Fruit fly (Drosophila melanogaster) whole organism, embryonic: ENCODE results near the gene TwdlE.
A peak's percentile ranks its signal among the peaks of the same experiment; 100 is the strongest.

Experiments used
- Antp ChIP-seq: fragments of 200-800 bp; sonication (Bioruptor generic); optimal IDR thresholded peaks from 3 replicates; lab custom pipeline; 2016; ENCODE audit warnings: missing biosample characterization, missing genetic modification characterization
- B-H2 ChIP-seq: fragments of 200-800 bp; sonication (Bioruptor generic); optimal IDR thresholded peaks from 2 replicates; lab custom pipeline; 2018; ENCODE audit warnings: missing biosample characterization, mild to moderate bottlenecking, missing genetic modification characterization
- CG11085 ChIP-seq: fragments of 200-800 bp; sonication (Bioruptor generic); IDR thresholded peaks from 2 replicates; pipeline ENCODE4 v1.3.6; 2022; ENCODE audit warnings: missing biosample characterization, missing genetic modification characterization
- CG11456 ChIP-seq: fragments of 200-800 bp; sonication (Bioruptor generic); IDR thresholded peaks from 3 replicates; pipeline ENCODE4 v1.3.6; 2022; ENCODE audit warnings: missing biosample characterization, missing genetic modification characterization
- CG13424 ChIP-seq: fragments of 200-800 bp; sonication (Bioruptor generic); optimal IDR thresholded peaks from 2 replicates; lab custom pipeline; 2019; ENCODE audit warnings: missing biosample characterization, mild to moderate bottlenecking, missing genetic modification characterization, moderate library complexity
- CG14710 ChIP-seq: fragments of 200-800 bp; sonication (Bioruptor generic); optimal IDR thresholded peaks from 3 replicates; lab custom pipeline; 2019; ENCODE audit warnings: missing biosample characterization, mild to moderate bottlenecking, missing genetic modification characterization, moderate library complexity
- CG17359 ChIP-seq: fragments of 200-800 bp; sonication (Bioruptor generic); optimal IDR thresholded peaks from 3 replicates; lab custom pipeline; 2018; ENCODE audit warnings: missing biosample characterization, mild to moderate bottlenecking, missing genetic modification characterization, moderate library complexity
- CG17385 ChIP-seq: fragments of 200-800 bp; sonication (Bioruptor generic); optimal IDR thresholded peaks from 3 replicates; lab custom pipeline; 2018; ENCODE audit warnings: missing biosample characterization, mild to moderate bottlenecking, missing genetic modification characterization
- CG2120 ChIP-seq: fragments of 200-800 bp; sonication (Bioruptor generic); optimal IDR thresholded peaks from 3 replicates; lab custom pipeline; 2016; ENCODE audit warnings: missing biosample characterization, missing genetic modification characterization
- CG2202 ChIP-seq: fragments of 200-800 bp; sonication (Bioruptor generic); optimal IDR thresholded peaks from 2 replicates; lab custom pipeline; 2018; ENCODE audit warnings: missing biosample characterization, mild to moderate bottlenecking, missing genetic modification characterization
- CG6683 ChIP-seq: fragments of 200-800 bp; sonication (Bioruptor generic); optimal IDR thresholded peaks from 2 replicates; lab custom pipeline; 2017; ENCODE audit warnings: missing biosample characterization, mild to moderate bottlenecking, missing genetic modification characterization, missing genetic modification reagents
- CG6813 ChIP-seq: fragments of 200-800 bp; sonication (Bioruptor generic); optimal IDR thresholded peaks from 2 replicates; lab custom pipeline; 2017; ENCODE audit warnings: missing biosample characterization, missing genetic modification characterization, mild to moderate bottlenecking, moderate library complexity, missing genetic modification reagents
- CG7786 ChIP-seq: fragments of 200-800 bp; sonication (Bioruptor generic); optimal IDR thresholded peaks from 2 replicates; lab custom pipeline; 2016; ENCODE audit warnings: missing biosample characterization, missing genetic modification characterization
- CG9437 ChIP-seq: fragments of 200-800 bp; sonication (Bioruptor generic); optimal IDR thresholded peaks from 2 replicates; lab custom pipeline; 2018; ENCODE audit warnings: missing biosample characterization, mild to moderate bottlenecking, missing genetic modification characterization
- D19B ChIP-seq: fragments of 200-800 bp; sonication (Bioruptor generic); optimal IDR thresholded peaks from 2 replicates; lab custom pipeline; 2017; ENCODE audit warnings: missing biosample characterization, mild to moderate bottlenecking, missing genetic modification characterization
- Doc2 ChIP-seq: fragments of 200-800 bp; sonication (Bioruptor generic); IDR thresholded peaks from 2 replicates; pipeline ENCODE4 v1.3.6; 2022; ENCODE audit warnings: missing biosample characterization, missing genetic modification characterization
- Doc3 ChIP-seq: fragments of 200-800 bp; sonication (Bioruptor generic); IDR thresholded peaks from 3 replicates; pipeline ENCODE4 v1.3.6; 2022; ENCODE audit warnings: missing biosample characterization, missing genetic modification characterization; ENCODE audit not compliant: partially characterized antibody
- ERR ChIP-seq: fragments of 200-800 bp; sonication (Bioruptor generic); optimal IDR thresholded peaks from 2 replicates; lab custom pipeline; 2016; ENCODE audit warnings: missing biosample characterization, missing genetic modification characterization
- Fer3 ChIP-seq: fragments of 200-800 bp; sonication (Bioruptor generic); optimal IDR thresholded peaks from 2 replicates; lab custom pipeline; 2018; ENCODE audit warnings: missing biosample characterization, mild to moderate bottlenecking, missing genetic modification characterization, moderate library complexity
- HHEX ChIP-seq: fragments of 200-800 bp; sonication (Bioruptor generic); optimal IDR thresholded peaks from 3 replicates; lab custom pipeline; 2017; ENCODE audit warnings: missing biosample characterization, mild to moderate bottlenecking, missing genetic modification characterization, missing genetic modification reagents
- Hr3 ChIP-seq: fragments of 200-800 bp; sonication (Bioruptor generic); optimal IDR thresholded peaks from 3 replicates; lab custom pipeline; 2016; ENCODE audit warnings: missing biosample characterization, missing genetic modification characterization
- Meics ChIP-seq: fragments of 200-800 bp; sonication (Bioruptor generic); optimal IDR thresholded peaks from 2 replicates; lab custom pipeline; 2017; ENCODE audit warnings: missing biosample characterization, mild to moderate bottlenecking, missing genetic modification characterization
- Optix ChIP-seq: fragments of 200-800 bp; sonication (Bioruptor generic); IDR thresholded peaks from 3 replicates; pipeline ENCODE4 v1.3.6; 2022; ENCODE audit warnings: missing biosample characterization, missing genetic modification characterization
- Pdp1 ChIP-seq, 2 experiments: fragments of 200-800 bp; sonication (Bioruptor generic); optimal IDR thresholded peaks; 3 replicates each; lab custom pipeline; 2016; ENCODE audit warnings: missing biosample characterization in 2 of 2, missing genetic modification characterization in 2 of 2, mild to moderate bottlenecking in 1 of 2, moderate library complexity in 1 of 2
- Six4 ChIP-seq: fragments of 200-800 bp; sonication (Bioruptor generic); optimal IDR thresholded peaks from 2 replicates; lab custom pipeline; 2016; ENCODE audit warnings: missing biosample characterization, missing genetic modification characterization
- Sry-β ChIP-seq: fragments of 200-800 bp; sonication (Bioruptor generic); optimal IDR thresholded peaks from 2 replicates; lab custom pipeline; 2018; ENCODE audit warnings: missing biosample characterization, mild to moderate bottlenecking, missing genetic modification characterization, moderate library complexity
- Sry-δ ChIP-seq: fragments of 200-800 bp; sonication (Bioruptor generic); optimal IDR thresholded peaks from 2 replicates; lab custom pipeline; 2016; ENCODE audit warnings: missing biosample characterization, missing genetic modification characterization
- YL-1 ChIP-seq: fragments of 200-800 bp; sonication (Bioruptor generic); optimal IDR thresholded peaks from 3 replicates; lab custom pipeline; 2017; ENCODE audit warnings: missing biosample characterization, mild to moderate bottlenecking, missing genetic modification characterization
- bbx ChIP-seq: fragments of 200-800 bp; sonication (Bioruptor generic); IDR thresholded peaks from 2 replicates; pipeline ENCODE4 v1.3.6; 2022; ENCODE audit warnings: missing biosample characterization, missing genetic modification characterization; ENCODE audit not compliant: partially characterized antibody
- bcd ChIP-seq: fragments of 200-800 bp; sonication (Bioruptor generic); optimal IDR thresholded peaks from 2 replicates; lab custom pipeline; 2017; ENCODE audit warnings: missing biosample characterization, mild to moderate bottlenecking, missing genetic modification characterization
- cas ChIP-seq: fragments of 200-800 bp; sonication (Bioruptor generic); IDR thresholded peaks from 2 replicates; pipeline ENCODE4 v1.3.6; 2022; ENCODE audit warnings: missing biosample characterization, missing genetic modification characterization
- croc ChIP-seq: fragments of 200-800 bp; sonication (Bioruptor generic); conservative IDR thresholded peaks from 3 replicates; pipeline ENCODE4 v1.3.6; 2022; ENCODE audit warnings: missing biosample characterization, missing genetic modification characterization
- esg ChIP-seq: fragments of 200-800 bp; sonication (Bioruptor generic); conservative IDR thresholded peaks from 2 replicates; pipeline ENCODE4 v1.3.6; 2022; ENCODE audit warnings: missing biosample characterization, missing genetic modification characterization
- gce ChIP-seq: fragments of 200-800 bp; sonication (Bioruptor generic); IDR thresholded peaks from 3 replicates; pipeline ENCODE4 v1.3.6; 2022; ENCODE audit warnings: missing biosample characterization, missing genetic modification characterization
- h ChIP-seq: fragments of >200 bp; optimal IDR thresholded peaks from 2 replicates; lab custom pipeline; 2017
- inv ChIP-seq: fragments of 200-800 bp; sonication (Bioruptor generic); IDR thresholded peaks from 2 replicates; pipeline ENCODE4 v1.3.6; 2022; ENCODE audit warnings: missing biosample characterization, missing genetic modification characterization; ENCODE audit not compliant: partially characterized antibody
- maf-S ChIP-seq: fragments of 200-800 bp; sonication (Bioruptor generic); optimal IDR thresholded peaks from 2 replicates; lab custom pipeline; 2016; ENCODE audit warnings: missing biosample characterization, missing genetic modification characterization
- pum ChIP-seq: fragments of 200-800 bp; sonication (Bioruptor generic); optimal IDR thresholded peaks from 2 replicates; lab custom pipeline; 2016; ENCODE audit warnings: missing biosample characterization, missing genetic modification characterization
- scrt ChIP-seq: fragments of 200-800 bp; sonication (Bioruptor generic); optimal IDR thresholded peaks from 2 replicates; lab custom pipeline; 2018; ENCODE audit warnings: missing biosample characterization, mild to moderate bottlenecking, missing genetic modification characterization, moderate library complexity
- sd ChIP-seq: fragments of 200-800 bp; sonication (Bioruptor generic); optimal IDR thresholded peaks from 3 replicates; lab custom pipeline; 2018; ENCODE audit warnings: missing biosample characterization, mild to moderate bottlenecking, missing genetic modification characterization, moderate library complexity
- sug ChIP-seq: fragments of 200-800 bp; optimal IDR thresholded peaks from 2 replicates; lab custom pipeline; 2019; ENCODE audit warnings: missing biosample characterization, mild to moderate bottlenecking, missing genetic modification characterization, moderate library complexity
- tio ChIP-seq: fragments of 200-800 bp; sonication (Bioruptor generic); optimal IDR thresholded peaks from 2 replicates; lab custom pipeline; 2017; ENCODE audit warnings: missing biosample characterization, missing genetic modification characterization, inconsistent platforms
- trem ChIP-seq: fragments of 200-800 bp; optimal IDR thresholded peaks from 3 replicates; lab custom pipeline; 2019; ENCODE audit warnings: missing biosample characterization, mild to moderate bottlenecking, missing genetic modification characterization, moderate library complexity

TwdlE gene

dm6 chr2L:7821279-7821848 is 39.3 kb downstream of the TwdlE start (continued):
- TF ChIP-seq inv (GFP tag; lab: Robert Waterston, UW) (peak; percentile 77), bcd (GFP tag; lab: Kevin White, UChicago) (peak; percentile 54)

DNA sequence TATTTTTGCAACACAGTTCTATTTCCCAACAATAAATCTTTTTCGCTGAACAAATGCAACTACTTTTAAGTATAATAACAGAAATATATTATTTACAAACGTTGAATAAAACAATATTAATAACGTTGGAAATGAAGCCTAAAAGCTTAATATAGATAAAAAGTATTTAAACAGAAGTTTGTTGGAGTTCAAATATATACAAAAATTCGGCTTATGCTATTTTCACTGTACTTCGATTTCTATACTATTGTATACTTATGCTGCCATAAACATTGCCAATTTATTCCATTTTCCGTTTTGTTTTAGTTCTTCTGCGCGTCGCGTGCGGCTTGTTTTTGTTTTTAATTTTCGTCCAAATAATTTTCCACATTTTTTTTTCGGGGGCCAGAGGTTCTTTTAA is 39.8 kb downstream of the TwdlE start, which contains the start of gene CG7115:
CG7115 (plus strand) TSS at position 301 of the 400 bp plus-strand sequence.
- no peak for TF ChIP-seq sug
- no peak for TF ChIP-seq CG7786 (GFP tag; lab: Kevin White, UChicago)
- no peak for TF ChIP-seq Doc2 (GFP tag; lab: Robert Waterston, UW)
- no peak for TF ChIP-seq CG2202 (tag; lab: Kevin White, UChicago)
- no peak for TF ChIP-seq CG6813 (GFP tag; lab: Kevin White, UChicago)
- TF ChIP-seq CG17385 (GFP tag; lab: Kevin White, UChicago): no peak
- TF ChIP-seq CG17359: no peak
- no peak for TF ChIP-seq croc (GFP tag; lab: Robert Waterston, UW)
- TF ChIP-seq CG14710 (tag; lab: Kevin White, UChicago): no peak
- TF ChIP-seq pum: no peak
- TF ChIP-seq B-H2 (GFP tag; lab: Kevin White, UChicago): no peak
- TF ChIP-seq Optix (GFP tag; lab: Robert Waterston, UW): no peak
- no peak for TF ChIP-seq bbx (GFP tag; lab: Robert Waterston, UW)
- no peak for TF ChIP-seq cas (GFP tag; lab: Robert Waterston, UW)
- TF ChIP-seq CG13424 (tag; lab: Kevin White, UChicago): no peak
- no peak for TF ChIP-seq CG11085 (GFP tag; lab: Robert Waterston, UW)

- TF ChIP-seq YL-1 (GFP tag; lab: Kevin White, UChicago): no peak
- peak; percentile 60 for TF ChIP-seq CG9437 (GFP tag; lab: Kevin White, UChicago)
- peak in 1 of 2 experiments; percentile 91 for TF ChIP-seq Pdp1 (GFP tag; optimal IDR thresholded peaks at IDR 0.05; lab: Kevin White, UChicago)
- peak; percentile 47 for TF ChIP-seq CG14710 (tag; lab: Kevin White, UChicago)
- no peak for TF ChIP-seq Doc3 (GFP tag; lab: Robert Waterston, UW)
These were observed 40.2 kb downstream of the TwdlE start for dm6 chr2L:7820408-7820807.

DNA sequence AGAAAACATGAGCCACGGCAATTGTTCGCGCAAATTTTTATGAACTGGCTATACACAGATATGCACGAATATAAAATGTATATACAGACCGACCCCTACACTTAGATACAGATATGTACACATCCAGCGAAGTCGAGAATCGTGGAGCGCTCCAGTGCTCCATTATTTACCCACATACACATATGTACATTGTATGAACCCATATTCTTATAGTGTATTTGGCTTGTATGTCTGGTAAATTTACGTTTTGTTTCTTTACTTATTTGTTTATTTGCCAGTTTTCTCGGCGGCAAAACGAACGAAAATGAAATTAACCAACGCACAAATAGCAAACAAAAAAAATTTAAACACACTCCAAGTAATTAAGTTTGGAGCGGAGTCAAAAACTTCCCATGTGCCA is 47.3 kb downstream of the TwdlE start:
- peak; percentile 12 for TF ChIP-seq Sry-β
- TF ChIP-seq Pdp1 (GFP tag; optimal IDR thresholded peaks at IDR 0.05; lab: Kevin White, UChicago): peak in 1 of 2 experiments; percentile 21
- no peak for TF ChIP-seq esg (GFP tag; lab: Robert Waterston, UW)
- no peak for TF ChIP-seq Hr3
- peak; percentile 62 for TF ChIP-seq CG6683 (GFP tag; lab: Kevin White, UChicago)
- no peak for TF ChIP-seq ERR (GFP tag; lab: Kevin White, UChicago)
- TF ChIP-seq bcd (GFP tag; lab: Kevin White, UChicago): peak; percentile 7
- TF ChIP-seq bbx (GFP tag; lab: Robert Waterston, UW): no peak
- TF ChIP-seq CG11456: peak; percentile 56; the same call in 1 of the 3 replicates
- TF ChIP-seq Doc3 (GFP tag; lab: Robert Waterston, UW): no peak
- TF ChIP-seq Six4 (GFP tag; lab: Kevin White, UChicago): no peak
- TF ChIP-seq CG2120 (GFP tag; lab: Kevin White, UChicago): peak; percentile 30
- 0 out of 3 replicates have a peak, but pooled peaks have one; percentile 20 for TF ChIP-seq gce (GFP tag; lab: Robert Waterston, UW)
- TF ChIP-seq Fer3 (tag; lab: Kevin White, UChicago): peak; percentile 71
- peak; percentile 83 for TF ChIP-seq CG6813 (GFP tag; lab: Kevin White, UChicago)
- TF ChIP-seq trem (tag; lab: Kevin White, UChicago): no peak
- peak; percentile 53 for TF ChIP-seq scrt (GFP tag; lab: Kevin White, UChicago)
- TF ChIP-seq D19B: peak; percentile 1
- peak; percentile 37 for TF ChIP-seq sd (tag; lab: Kevin White, UChicago)
- TF ChIP-seq maf-S (GFP tag; lab: Kevin White, UChicago): no peak
- no peak for TF ChIP-seq Antp (GFP tag; lab: Kevin White, UChicago)
- peak; percentile 1 for TF ChIP-seq Sry-δ
- TF ChIP-seq HHEX (GFP tag; lab: Kevin White, UChicago): peak; percentile 77
- TF ChIP-seq h (lab: Kevin White, UChicago): no peak
- no peak for TF ChIP-seq tio (GFP tag; lab: Kevin White, UChicago)
- peak; percentile 69 for TF ChIP-seq Meics (GFP tag; lab: Kevin White, UChicago)
